Worm (Caenorhabditis elegans) whole organism, midembryonic: ENCODE results near the gene nlp-36.

Experiments
- flt-1 ChIP-seq: fragments of 200-800 bp; sonication (Bioruptor generic); IDR thresholded peaks from 2 replicates; pipeline ENCODE4 v1.3.6; 2022; ENCODE audit warnings: missing genetic modification characterization, missing compliant biosample characterization
- med-1 ChIP-seq: sonication (generic microtip); optimal IDR thresholded peaks from 2 replicates; lab custom pipeline; 2017; ENCODE audit warnings: missing genetic modification characterization, mild to moderate bottlenecking, missing compliant biosample characterization, antibody characterized with exemption, missing genetic modification reagents; ENCODE audit not compliant: insufficient read depth
- ztf-23 ChIP-seq: fragments of 200-800 bp; sonication (Bioruptor generic); IDR thresholded peaks from 2 replicates; pipeline ENCODE4 v1.3.6; 2022; ENCODE audit warnings: missing genetic modification reagents, missing genetic modification characterization, missing compliant biosample characterization
- ztf-29 ChIP-seq: fragments of 200-800 bp; sonication (Bioruptor generic); IDR thresholded peaks from 2 replicates; pipeline ENCODE4 v1.3.6; 2022; ENCODE audit warnings: missing genetic modification reagents, missing genetic modification characterization, missing compliant biosample characterization

ce11 chrIII:9525252-9525651, 36.7 kb downstream of the nlp-36 start, which contains the start of gene trpp-3:
- TF ChIP-seq ztf-23 (no peak), flt-1 (GFP tag; lab: Robert Waterston, UW) (no peak), ztf-29 (no peak), med-1 (no peak)
